Fruit fly (Drosophila melanogaster) whole organism, embryonic: ENCODE data around the gene CG34126.

Experiments used
- CG1024 ChIP-seq: fragments of 200-800 bp; sonication (Bioruptor generic); IDR thresholded peaks from 2 replicates; pipeline ENCODE4 v1.3.6; 2022; ENCODE audit warnings: missing biosample characterization, missing genetic modification characterization
- CG10654 ChIP-seq: fragments of 200-800 bp; sonication (Bioruptor generic); optimal IDR thresholded peaks from 2 replicates; lab custom pipeline; 2016; ENCODE audit warnings: missing biosample characterization, missing genetic modification characterization
- CG11398 ChIP-seq: fragments of 200-800 bp; sonication (Bioruptor generic); optimal IDR thresholded peaks from 2 replicates; lab custom pipeline; 2016; ENCODE audit warnings: missing biosample characterization, missing genetic modification characterization
- CG11695 ChIP-seq: fragments of 200-800 bp; sonication (Bioruptor generic); IDR thresholded peaks from 3 replicates; pipeline ENCODE4 v1.3.6; 2022; ENCODE audit warnings: missing biosample characterization, missing genetic modification characterization
- CG11696 ChIP-seq: fragments of 200-800 bp; sonication (Bioruptor generic); IDR thresholded peaks from 2 replicates; pipeline ENCODE4 v1.3.6; 2022; ENCODE audit warnings: missing biosample characterization, missing genetic modification characterization
- CG12104 ChIP-seq: fragments of 200-800 bp; sonication (Bioruptor generic); optimal IDR thresholded peaks from 3 replicates; lab custom pipeline; 2016; ENCODE audit warnings: missing biosample characterization, missing genetic modification characterization
- CG12155 ChIP-seq: fragments of 200-800 bp; sonication (Bioruptor generic); optimal IDR thresholded peaks from 3 replicates; lab custom pipeline; 2016; ENCODE audit warnings: missing biosample characterization, missing genetic modification characterization
- CG12744 ChIP-seq: fragments of 200-800 bp; sonication (Bioruptor generic); optimal IDR thresholded peaks from 2 replicates; lab custom pipeline; 2016; ENCODE audit warnings: missing biosample characterization, missing genetic modification characterization
- CG1603 ChIP-seq: fragments of 200-800 bp; sonication (Bioruptor generic); optimal IDR thresholded peaks from 2 replicates; lab custom pipeline; 2019; ENCODE audit warnings: missing biosample characterization, mild to moderate bottlenecking, missing genetic modification characterization, moderate library complexity
- CG16813 ChIP-seq: fragments of 200-800 bp; sonication (Bioruptor generic); IDR thresholded peaks from 3 replicates; pipeline ENCODE4 v1.3.6; 2022; ENCODE audit warnings: missing biosample characterization, missing genetic modification characterization; ENCODE audit not compliant: partially characterized antibody
- CG17186 ChIP-seq: fragments of 200-800 bp; sonication (Bioruptor generic); optimal IDR thresholded peaks from 3 replicates; lab custom pipeline; 2017; ENCODE audit warnings: missing biosample characterization, missing genetic modification reagents, missing genetic modification characterization
- CG18262 ChIP-seq: fragments of 200-800 bp; optimal IDR thresholded peaks from 3 replicates; lab custom pipeline; 2019; ENCODE audit warnings: missing biosample characterization, mild to moderate bottlenecking, missing genetic modification characterization, moderate library complexity
- CG2875 ChIP-seq: fragments of 200-800 bp; sonication (Bioruptor generic); optimal IDR thresholded peaks from 2 replicates; lab custom pipeline; 2017; ENCODE audit warnings: missing biosample characterization, mild to moderate bottlenecking, missing genetic modification characterization, missing genetic modification reagents
- CG31441 ChIP-seq: fragments of 200-800 bp; sonication (Bioruptor generic); IDR thresholded peaks from 2 replicates; pipeline ENCODE4 v1.3.6; 2022; ENCODE audit warnings: missing biosample characterization, missing genetic modification characterization
- CG34376 ChIP-seq: fragments of 200-800 bp; sonication (Bioruptor generic); optimal IDR thresholded peaks from 2 replicates; lab custom pipeline; 2018; ENCODE audit warnings: missing biosample characterization, mild to moderate bottlenecking, missing genetic modification characterization
- CG6272 ChIP-seq: fragments of 200-800 bp; sonication (Bioruptor generic); IDR thresholded peaks from 2 replicates; pipeline ENCODE4 v1.3.6; 2022; ENCODE audit warnings: missing biosample characterization, missing genetic modification characterization
- CG6654 ChIP-seq: fragments of 200-800 bp; sonication (Bioruptor generic); optimal IDR thresholded peaks from 2 replicates; lab custom pipeline; 2017; ENCODE audit warnings: missing biosample characterization, mild to moderate bottlenecking, missing genetic modification characterization
- CG7357 ChIP-seq: fragments of 200-800 bp; sonication (Bioruptor generic); IDR thresholded peaks from 3 replicates; pipeline ENCODE4 v1.3.6; 2022; ENCODE audit warnings: missing biosample characterization, missing genetic modification characterization
- CG8478 ChIP-seq: fragments of >200 bp; optimal IDR thresholded peaks from 2 replicates; lab custom pipeline; 2018
- Fer2 ChIP-seq: fragments of 200-800 bp; sonication (Bioruptor generic); optimal IDR thresholded peaks from 2 replicates; lab custom pipeline; 2018; ENCODE audit warnings: missing biosample characterization, mild to moderate bottlenecking, missing genetic modification characterization, moderate library complexity
- H15 ChIP-seq: fragments of 200-800 bp; sonication (Bioruptor generic); IDR thresholded peaks from 3 replicates; pipeline ENCODE4 v1.3.6; 2022; ENCODE audit warnings: missing biosample characterization, missing genetic modification characterization
- Hand ChIP-seq: fragments of 200-800 bp; sonication (Bioruptor generic); optimal IDR thresholded peaks from 2 replicates; lab custom pipeline; 2017; ENCODE audit warnings: mild to moderate bottlenecking, missing biosample characterization, missing genetic modification reagents, missing genetic modification characterization
- Lpt ChIP-seq: fragments of >200 bp; optimal IDR thresholded peaks from 2 replicates; lab custom pipeline; 2018; ENCODE audit warnings: missing biosample characterization, missing genetic modification characterization
- Max ChIP-seq: fragments of 200-800 bp; sonication (Bioruptor generic); optimal IDR thresholded peaks from 2 replicates; lab custom pipeline; 2016; ENCODE audit warnings: missing biosample characterization, mild to moderate bottlenecking, missing genetic modification characterization
- Meics ChIP-seq: fragments of 200-800 bp; sonication (Bioruptor generic); optimal IDR thresholded peaks from 2 replicates; lab custom pipeline; 2017; ENCODE audit warnings: missing biosample characterization, mild to moderate bottlenecking, missing genetic modification characterization
- NFAT ChIP-seq: fragments of 200-800 bp; sonication (Bioruptor generic); IDR thresholded peaks from 2 replicates; pipeline ENCODE4 v1.3.6; 2022; ENCODE audit warnings: missing biosample characterization, missing genetic modification characterization
- NK7.1 ChIP-seq: fragments of 200-800 bp; sonication (Bioruptor generic); optimal IDR thresholded peaks from 3 replicates; lab custom pipeline; 2016; ENCODE audit warnings: missing biosample characterization, missing genetic modification characterization
- Oli ChIP-seq: fragments of 200-800 bp; sonication (Bioruptor generic); optimal IDR thresholded peaks from 2 replicates; lab custom pipeline; 2018; ENCODE audit warnings: missing biosample characterization, mild to moderate bottlenecking, missing genetic modification characterization, moderate library complexity
- PHDP ChIP-seq: fragments of 200-800 bp; sonication (Bioruptor generic); optimal IDR thresholded peaks from 3 replicates; lab custom pipeline; 2018; ENCODE audit warnings: missing biosample characterization, mild to moderate bottlenecking, missing genetic modification characterization, moderate library complexity
- Ravus ChIP-seq: fragments of 200-800 bp; sonication (Bioruptor generic); IDR thresholded peaks from 2 replicates; pipeline ENCODE4 v1.3.6; 2022; ENCODE audit warnings: missing biosample characterization, missing genetic modification characterization
- Rfx ChIP-seq: fragments of 200-800 bp; sonication (Bioruptor generic); IDR thresholded peaks from 2 replicates; pipeline ENCODE4 v1.3.6; 2022; ENCODE audit warnings: missing biosample characterization, missing genetic modification characterization
- Taf1 ChIP-seq: fragments of 200-800 bp; sonication (Bioruptor generic); IDR thresholded peaks from 2 replicates; pipeline ENCODE4 v1.3.6; 2022; ENCODE audit warnings: missing biosample characterization, missing genetic modification characterization
- al ChIP-seq: fragments of 200-800 bp; sonication (Bioruptor generic); IDR thresholded peaks from 2 replicates; pipeline ENCODE4 v1.3.6; 2022; ENCODE audit warnings: missing biosample characterization, missing genetic modification characterization
- bigmax ChIP-seq: fragments of 200-800 bp; sonication (Bioruptor generic); optimal IDR thresholded peaks from 2 replicates; lab custom pipeline; 2018; ENCODE audit warnings: missing biosample characterization, mild to moderate bottlenecking, missing genetic modification characterization
- dmrt11E ChIP-seq: fragments of 200-800 bp; sonication (Bioruptor generic); optimal IDR thresholded peaks from 3 replicates; lab custom pipeline; 2018; ENCODE audit warnings: missing biosample characterization, mild to moderate bottlenecking, missing genetic modification characterization, moderate library complexity
- fru ChIP-seq: fragments of >200 bp; optimal IDR thresholded peaks from 2 replicates; lab custom pipeline; 2017
- gcm2 ChIP-seq: fragments of 200-800 bp; sonication (Bioruptor generic); optimal IDR thresholded peaks from 2 replicates; lab custom pipeline; 2016; ENCODE audit warnings: missing biosample characterization, missing genetic modification characterization
- grau ChIP-seq: fragments of 200-800 bp; optimal IDR thresholded peaks from 3 replicates; lab custom pipeline; 2019; ENCODE audit warnings: missing biosample characterization, mild to moderate bottlenecking, missing genetic modification characterization, moderate library complexity
- insv ChIP-seq, 2 experiments: fragments of 200-800 bp; sonication (Bioruptor generic); optimal IDR thresholded peaks; 3 replicates each; lab custom pipeline; 2016 to 2018; ENCODE audit warnings: missing biosample characterization in 2 of 2, missing genetic modification characterization in 2 of 2
- inv ChIP-seq: fragments of 200-800 bp; sonication (Bioruptor generic); IDR thresholded peaks from 2 replicates; pipeline ENCODE4 v1.3.6; 2022; ENCODE audit warnings: missing biosample characterization, missing genetic modification characterization; ENCODE audit not compliant: partially characterized antibody
- lab ChIP-seq: fragments of 200-800 bp; sonication (Bioruptor generic); optimal IDR thresholded peaks from 3 replicates; lab custom pipeline; 2017; ENCODE audit warnings: missing biosample characterization, missing genetic modification characterization, mild to moderate bottlenecking, moderate library complexity, missing genetic modification reagents
- lov ChIP-seq, 2 experiments: fragments of 200-800 bp in 1 of 2; fragments of >200 bp in 1 of 2; sonication (Bioruptor generic) in 1 of 2; IDR thresholded peaks in 1 of 2; optimal IDR thresholded peaks in 1 of 2; 2 replicates in 1 of 2; 3 replicates in 1 of 2; pipeline versions ENCODE4 v1.3.6 to Lab custom; 2017 to 2022; ENCODE audit warnings: missing biosample characterization in 1 of 2, missing genetic modification characterization in 1 of 2
- peb ChIP-seq: fragments of 200-800 bp; sonication (Bioruptor generic); IDR thresholded peaks from 2 replicates; pipeline ENCODE4 v1.3.6; 2022; ENCODE audit warnings: missing biosample characterization, missing genetic modification characterization
- sna ChIP-seq: fragments of 200-800 bp; sonication (Bioruptor generic); IDR thresholded peaks from 2 replicates; pipeline ENCODE4 v1.3.6; 2022; ENCODE audit warnings: missing biosample characterization, missing genetic modification characterization; ENCODE audit not compliant: partially characterized antibody
- so ChIP-seq: fragments of 200-800 bp; sonication (Bioruptor generic); IDR thresholded peaks from 3 replicates; pipeline ENCODE4 v1.3.6; 2022; ENCODE audit warnings: missing biosample characterization, missing genetic modification characterization
- sqz ChIP-seq: fragments of 200-800 bp; sonication (Bioruptor generic); optimal IDR thresholded peaks from 3 replicates; lab custom pipeline; 2018; ENCODE audit warnings: missing biosample characterization, mild to moderate bottlenecking, missing genetic modification characterization
- sr ChIP-seq: fragments of 200-800 bp; sonication (Bioruptor generic); IDR thresholded peaks from 3 replicates; pipeline ENCODE4 v1.3.6; 2022; ENCODE audit warnings: missing biosample characterization, missing genetic modification characterization
- tap ChIP-seq: fragments of 200-800 bp; optimal IDR thresholded peaks from 3 replicates; lab custom pipeline; 2019; ENCODE audit warnings: missing biosample characterization, mild to moderate bottlenecking, missing genetic modification characterization, moderate library complexity
- vvl ChIP-seq: fragments of 200-800 bp; sonication (Bioruptor generic); IDR thresholded peaks from 2 replicates; pipeline ENCODE4 v1.3.6; 2022; ENCODE audit warnings: missing biosample characterization, missing genetic modification characterization
- wdn ChIP-seq: fragments of 200-800 bp; sonication (Bioruptor generic); IDR thresholded peaks from 2 replicates; pipeline ENCODE4 v1.3.6; 2022; ENCODE audit warnings: missing biosample characterization, missing genetic modification characterization

CG34126 gene

DNA sequence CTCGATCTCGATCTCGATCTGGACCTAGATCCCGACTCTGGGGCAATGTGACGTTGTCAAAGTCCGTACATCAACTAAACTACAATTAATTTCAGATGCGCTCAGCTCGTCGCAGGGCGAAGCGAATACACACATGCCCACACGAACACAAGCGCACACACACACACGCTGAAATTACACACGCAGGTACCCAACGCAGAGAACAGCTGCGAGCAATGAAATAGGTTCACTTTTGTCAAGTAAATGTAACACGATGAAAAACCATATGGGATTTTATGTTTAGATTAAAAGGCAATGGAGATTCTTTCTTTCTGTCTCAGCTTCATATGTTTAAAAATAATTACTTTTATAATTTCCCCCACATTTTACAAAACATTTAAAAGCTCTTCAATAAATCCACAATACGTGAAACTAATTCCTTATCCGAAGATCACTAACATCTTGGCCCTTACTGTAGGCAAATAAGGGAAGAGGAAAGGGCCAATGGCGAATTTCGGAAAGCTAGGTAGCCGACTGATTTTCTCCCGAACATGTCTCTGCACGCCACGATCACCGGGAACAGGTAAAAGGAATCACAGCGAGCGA, 19.0 kb downstream of the CG34126 start (continued):
- TF ChIP-seq CG2875 (peak; percentile 52), NK7.1 (GFP tag; lab: Kevin White, UChicago) (no peak), insv (GFP tag; optimal IDR thresholded peaks at IDR 0.05; lab: Kevin White, UChicago) (peak in 1 of 2 experiments; percentile 47), CG1024 (GFP tag; lab: Robert Waterston, UW) (0 out of 2 replicates have a peak, but pooled peaks have one; percentile 22), CG10654 (GFP tag; lab: Kevin White, UChicago) (peak; percentile 63), CG12744 (GFP tag; lab: Kevin White, UChicago) (peak; percentile 75), vvl (GFP tag; lab: Robert Waterston, UW) (peak; percentile 88), Hand (GFP tag; lab: Kevin White, UChicago) (peak; percentile 74), al (GFP tag; lab: Robert Waterston, UW) (peak; percentile 79), CG12104 (peak; percentile 73), lab (GFP tag; lab: Kevin White, UChicago) (peak; percentile 85), CG11398 (GFP tag; lab: Kevin White, UChicago) (peak; percentile 49), CG11696 (GFP tag; lab: Robert Waterston, UW) (peak; percentile 99), sr (peak; percentile 41; the same call in 2 of the 3 replicates), sna (GFP tag; lab: Robert Waterston, UW) (no peak), peb (peak; percentile 78), CG17186 (GFP tag; lab: Kevin White, UChicago) (no peak), Ravus (GFP tag; lab: Robert Waterston, UW) (peak; percentile 53), Lpt (no peak), gcm2 (peak; percentile 71), CG12155 (GFP tag; lab: Kevin White, UChicago) (peak; percentile 75), Meics (peak; percentile 82), fru (lab: Kevin White, UChicago) (no peak), CG6272 (0 out of 2 replicates have a peak, but pooled peaks have one; percentile 25), H15 (GFP tag; lab: Robert Waterston, UW) (0 out of 3 replicates have a peak, but pooled peaks have one; percentile 45), PHDP (tag; lab: Kevin White, UChicago) (peak; percentile 90), tap (peak; percentile 75), wdn (peak; percentile 58), NFAT (GFP tag; lab: Robert Waterston, UW) (peak; percentile 70), bigmax (GFP tag; lab: Kevin White, UChicago) (no peak), CG7357 (peak; percentile 72), inv (GFP tag; lab: Robert Waterston, UW) (no peak), lov (optimal IDR thresholded peaks at IDR 0.05; lab: Kevin White, UChicago) (no peak), lov (GFP tag; IDR thresholded peaks at IDR 0.05; lab: Robert Waterston, UW) (0 out of 3 replicates have a peak, but pooled peaks have one; percentile 61), CG34376 (peak; percentile 75), Fer2 (tag; lab: Kevin White, UChicago) (peak; percentile 75), CG6654 (GFP tag; lab: Kevin White, UChicago) (peak; percentile 54), CG1603 (tag; lab: Kevin White, UChicago) (peak; percentile 42), Max (GFP tag; lab: Kevin White, UChicago) (peak; percentile 78), CG8478 (lab: Kevin White, UChicago) (no peak), sqz (GFP tag; lab: Kevin White, UChicago) (peak; percentile 76), dmrt11E (peak; percentile 93), grau (peak; percentile 68), Taf1 (GFP tag; lab: Robert Waterston, UW) (peak; percentile 71), Oli (tag; lab: Kevin White, UChicago) (peak; percentile 86), Rfx (GFP tag; lab: Robert Waterston, UW) (peak; percentile 81), CG11695 (GFP tag; lab: Robert Waterston, UW) (peak; percentile 86), CG18262 (tag; lab: Kevin White, UChicago) (peak; percentile 94), CG31441 (peak; percentile 87), so (GFP tag; lab: Robert Waterston, UW) (peak; percentile 82), CG16813 (0 out of 3 replicates have a peak, but pooled peaks have one; percentile 13)
